Fruit fly (Drosophila melanogaster): ENCODE data around the gene CG1695.
A peak's percentile ranks its signal among the peaks of the same experiment; 100 is the strongest.

The CG1695 gene

DNA sequence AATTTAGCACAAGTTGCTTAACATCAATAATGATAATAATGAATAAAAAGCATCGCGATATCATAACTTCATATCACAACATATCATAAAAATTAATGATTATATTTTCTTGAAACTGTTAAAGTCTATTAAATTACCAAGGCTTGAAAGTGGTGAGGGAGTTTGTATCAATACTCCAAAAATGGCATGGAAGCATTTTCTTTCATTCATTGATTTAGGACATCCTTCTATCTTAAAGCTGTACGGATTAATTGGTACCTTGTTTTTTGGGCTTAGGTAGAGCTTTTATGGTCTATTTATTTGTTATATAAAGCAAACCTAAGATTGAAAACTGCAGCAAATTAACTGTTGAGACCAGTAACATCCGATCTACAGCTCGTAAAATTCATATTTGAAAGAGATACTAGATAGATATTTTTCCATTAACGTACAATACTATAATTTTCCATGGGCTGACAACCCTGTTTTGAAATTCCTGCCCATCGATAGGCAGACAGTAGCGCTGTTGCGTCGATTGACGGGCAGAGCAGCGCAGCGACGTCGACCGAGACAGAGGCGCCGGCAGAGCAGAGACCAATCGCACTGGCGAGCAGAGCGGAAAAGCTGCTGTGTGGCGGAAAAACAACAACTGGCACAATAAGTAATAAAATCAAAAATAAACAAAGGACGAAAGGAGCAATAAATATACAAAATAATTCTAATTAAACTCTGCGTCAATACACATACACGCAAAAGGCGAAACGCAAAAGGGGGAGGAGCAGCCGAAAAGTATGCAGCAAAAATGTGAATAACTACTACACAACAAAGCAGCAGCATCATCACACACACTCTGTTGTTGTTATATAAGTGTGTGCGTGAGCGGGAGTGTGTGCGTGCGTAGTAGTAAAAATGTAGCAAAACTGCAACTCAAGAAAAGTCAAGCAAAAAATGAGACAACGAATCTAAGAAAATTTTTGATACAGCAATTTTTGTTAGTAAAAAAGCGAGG is at the start of gene CG1695:
Gene CG1695, plus strand, starts transcription at position 606 of the 988 bp plus-strand sequence.
- TF ChIP-seq Hr96 (GFP tag; optimal IDR thresholded peaks at IDR 0.05) (no peak), pad (GFP tag; optimal IDR thresholded peaks at IDR 0.05) (no peak), CG5204 (GFP tag; optimal IDR thresholded peaks at IDR 0.05) (peak; percentile 40), tj (GFP tag; optimal IDR thresholded peaks at IDR 0.05) (no peak), CG14711 (tag; optimal IDR thresholded peaks at IDR 0.05) (peak; percentile 64), bab1 (GFP tag; optimal IDR thresholded peaks at IDR 0.05) (no peak), CG12768 (GFP tag; optimal IDR thresholded peaks at IDR 0.05) (no peak), Crg-1 (GFP tag; optimal IDR thresholded peaks at IDR 0.05) (no peak), toe (GFP tag; optimal IDR thresholded peaks at IDR 0.05) (peak; percentile 29), CG1620 (GFP tag; optimal IDR thresholded peaks at IDR 0.05) (no peak), CG11617 (GFP tag; optimal IDR thresholded peaks at IDR 0.05) (no peak), cnc (optimal IDR thresholded peaks at IDR 0.05) (no peak), ovo (GFP tag; optimal IDR thresholded peaks at IDR 0.05) (no peak), CG7101 (tag; optimal IDR thresholded peaks at IDR 0.05) (no peak), CG7045 (GFP tag; optimal IDR thresholded peaks at IDR 0.05) (peak; percentile 5), CG33017 (tag; optimal IDR thresholded peaks at IDR 0.05) (no peak), kay (GFP tag; ENCODE audit: borderline replicate concordance) (no peak), Clk (GFP tag; optimal IDR thresholded peaks at IDR 0.05) (no peak), Mnt (GFP tag; optimal IDR thresholded peaks at IDR 0.05) (no peak), cic (GFP tag; optimal IDR thresholded peaks at IDR 0.05) (no peak)

dm6 chrX:20385865-20386264 is 47.9 kb upstream of the CG1695 start:
- no peak for TF ChIP-seq CG11617 (GFP tag; optimal IDR thresholded peaks at IDR 0.05)

dm6 chrX:20389633-20390032 is 44.1 kb upstream of the CG1695 start:
- TF ChIP-seq CG12768 (GFP tag; optimal IDR thresholded peaks at IDR 0.05) (no peak), CG33017 (tag; optimal IDR thresholded peaks at IDR 0.05) (no peak), ovo (GFP tag; optimal IDR thresholded peaks at IDR 0.05) (no peak), CG11617 (GFP tag; optimal IDR thresholded peaks at IDR 0.05) (no peak), CG1620 (GFP tag; optimal IDR thresholded peaks at IDR 0.05) (no peak), tj (GFP tag; optimal IDR thresholded peaks at IDR 0.05) (no peak), pad (GFP tag; optimal IDR thresholded peaks at IDR 0.05) (no peak), Hr96 (GFP tag; optimal IDR thresholded peaks at IDR 0.05) (no peak), Mnt (GFP tag; optimal IDR thresholded peaks at IDR 0.05) (no peak), Clk (GFP tag; optimal IDR thresholded peaks at IDR 0.05) (no peak), Crg-1 (GFP tag; optimal IDR thresholded peaks at IDR 0.05) (no peak), cic (GFP tag; optimal IDR thresholded peaks at IDR 0.05) (no peak), CG7101 (tag; optimal IDR thresholded peaks at IDR 0.05) (no peak), CG14711 (tag; optimal IDR thresholded peaks at IDR 0.05) (no peak), bab1 (GFP tag; optimal IDR thresholded peaks at IDR 0.05) (no peak), CG7045 (GFP tag; optimal IDR thresholded peaks at IDR 0.05) (no peak), kay (GFP tag; ENCODE audit: borderline replicate concordance) (no peak), cnc (optimal IDR thresholded peaks at IDR 0.05) (no peak), CG5204 (GFP tag; optimal IDR thresholded peaks at IDR 0.05) (no peak), toe (GFP tag; optimal IDR thresholded peaks at IDR 0.05) (no peak)

DNA sequence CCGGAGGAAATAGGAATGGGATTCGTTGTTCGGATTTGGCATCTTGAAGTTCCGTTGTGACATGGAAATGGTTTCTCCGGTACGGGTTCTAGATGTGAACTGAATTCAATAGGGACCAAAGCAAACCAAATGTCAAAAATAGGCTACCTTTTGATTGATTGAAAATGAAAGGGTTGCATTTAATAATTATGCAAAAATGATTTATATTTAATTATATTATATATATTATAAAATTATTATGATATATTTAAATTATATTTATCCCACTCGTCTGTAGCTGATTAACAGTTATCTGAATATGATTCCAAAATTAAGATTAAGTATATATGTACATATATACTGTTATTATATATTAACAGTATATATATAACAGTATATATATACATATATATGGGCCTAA is 43.0 kb upstream of the CG1695 start, which contains the start of gene jb:
Gene jb, minus strand, starts transcription at position 101 of the 400 bp plus-strand sequence.
- TF ChIP-seq CG12768 (GFP tag; optimal IDR thresholded peaks at IDR 0.05) (no peak), Mnt (GFP tag; optimal IDR thresholded peaks at IDR 0.05) (no peak), tj (GFP tag; optimal IDR thresholded peaks at IDR 0.05) (no peak), CG14711 (tag; optimal IDR thresholded peaks at IDR 0.05) (no peak), toe (GFP tag; optimal IDR thresholded peaks at IDR 0.05) (no peak)

DNA sequence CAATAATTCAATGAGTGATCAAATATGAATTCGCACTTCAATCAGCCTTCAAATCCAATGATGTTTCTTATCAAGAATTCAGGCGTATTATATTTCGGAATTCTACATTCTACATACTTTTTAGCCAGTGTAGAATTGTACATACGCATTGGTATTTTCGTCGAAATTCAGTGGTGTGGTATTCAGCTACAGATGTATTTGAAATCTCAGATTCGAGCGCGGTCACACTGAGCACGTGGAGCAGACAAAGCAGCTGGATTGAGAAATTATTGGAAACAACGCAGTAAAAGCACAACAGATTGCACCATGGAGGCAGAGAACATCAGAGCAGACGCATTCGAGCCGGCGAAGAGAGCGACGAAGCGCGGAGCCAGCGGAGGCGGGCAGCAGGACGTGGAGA is 42.5 kb upstream of the CG1695 start:
- TF ChIP-seq Mnt (GFP tag; optimal IDR thresholded peaks at IDR 0.05): peak; percentile 99
- no peak for TF ChIP-seq Clk (GFP tag; optimal IDR thresholded peaks at IDR 0.05)
- TF ChIP-seq bab1 (GFP tag; optimal IDR thresholded peaks at IDR 0.05): peak; percentile 42

dm6 chrX:20393580-20393979 is 40.2 kb upstream of the CG1695 start, which contains the start of gene Syx16:
Gene Syx16, minus strand, starts transcription at chrX:20393751.
- TF ChIP-seq ovo (GFP tag; optimal IDR thresholded peaks at IDR 0.05): no peak
- no peak for TF ChIP-seq cic (GFP tag; optimal IDR thresholded peaks at IDR 0.05)
- TF ChIP-seq cnc (optimal IDR thresholded peaks at IDR 0.05): no peak

Data from whole organism, adult.